Fruit fly (Drosophila melanogaster): Measurements from ENCODE around the gene eIF4E3.
"Not testable (repeated sequence)": the region's sequence is repeated elsewhere in the genome, so short reads cannot be mapped to it uniquely, and the experiment has no call there.

DNA sequence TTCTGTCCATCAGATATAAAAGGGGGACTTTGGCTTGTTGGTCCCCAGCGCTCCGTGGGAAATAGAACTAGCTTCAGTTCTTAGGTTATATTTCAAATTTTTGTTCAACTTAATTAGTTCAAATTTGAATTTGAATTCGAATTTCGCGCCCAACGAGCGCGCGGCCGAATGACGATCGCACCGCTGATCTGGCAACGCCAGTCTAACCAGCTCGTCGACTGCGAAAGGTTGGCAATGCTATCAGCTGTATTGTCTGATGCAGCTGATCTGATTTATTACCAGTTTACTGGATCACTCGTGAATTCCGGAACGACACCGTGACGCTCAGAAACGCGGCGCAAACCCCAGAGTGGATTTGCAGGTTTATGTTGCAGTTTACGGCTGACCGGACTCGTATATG is 9.3 kb downstream of the eIF4E3 start, which contains the start of gene Dscam4:
- TF ChIP-seq pad (GFP tag; optimal IDR thresholded peaks at IDR 0.05); CG11617 (GFP tag; optimal IDR thresholded peaks at IDR 0.05); CG7045 (GFP tag; optimal IDR thresholded peaks at IDR 0.05); Mnt (GFP tag; optimal IDR thresholded peaks at IDR 0.05); CG7101 (tag; optimal IDR thresholded peaks at IDR 0.05); Clk (GFP tag; optimal IDR thresholded peaks at IDR 0.05): not testable (repeated sequence)

All from whole organism, adult.